Worm (Caenorhabditis elegans) whole organism, young adult: Measurements from ENCODE around the gene szy-4.

Experiments used
- B0336.3 ChIP-seq: fragments of 200-800 bp; sonication (Bioruptor generic); IDR thresholded peaks from 2 replicates; pipeline ENCODE4 v1.3.6; 2022; ENCODE audit warnings: missing genetic modification characterization, missing compliant biosample characterization
- sptf-2 ChIP-seq: fragments of 200-800 bp; sonication (Bioruptor generic); optimal IDR thresholded peaks from 2 replicates; lab custom pipeline; 2018; ENCODE audit warnings: mild to moderate bottlenecking, missing genetic modification characterization, missing compliant biosample characterization

ce11 chrII:6199010-6199409, 514 bp downstream of the szy-4 start:
- TF ChIP-seq B0336.3 (GFP tag; lab: Robert Waterston, UW) (no peak), sptf-2 (GFP tag; lab: Kevin White, UChicago) (no peak)
